Fruit fly (Drosophila melanogaster) S2 (cell line): ENCODE data around the gene CG2147.
A peak's percentile ranks its signal among the peaks of the same experiment; 100 is the strongest.

Experiments
- CG8478 ChIP-seq: fragments of >200 bp; optimal IDR thresholded peaks from 2 replicates; lab custom pipeline; 2018
- CTCF ChIP-seq, 2 experiments: fragments of >200 bp; optimal IDR thresholded peaks; 2 replicates each; lab custom pipeline; 2018

DNA sequence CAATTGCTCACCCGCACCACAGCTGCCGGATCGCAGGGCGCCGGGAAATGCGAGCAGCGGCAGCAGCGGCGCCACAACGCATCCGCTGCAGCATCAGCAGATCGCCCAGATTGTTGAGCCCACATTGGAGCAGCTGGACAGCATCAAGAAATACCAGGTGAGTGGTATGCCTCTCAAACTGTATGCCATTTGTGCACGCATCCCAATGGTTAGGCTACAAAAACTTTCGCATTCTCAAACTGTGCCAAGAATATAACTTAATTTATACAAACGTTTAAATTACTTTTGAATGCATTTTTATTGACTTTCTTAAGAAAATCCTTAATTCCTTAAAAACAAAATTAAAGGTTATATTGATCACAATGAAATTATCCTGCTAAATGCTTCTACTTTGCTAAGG is 12.5 kb upstream of the CG2147 start:
- no peak for TF ChIP-seq CG8478 (lab: Kevin White, UChicago)
- TF ChIP-seq CTCF (optimal IDR thresholded peaks at IDR 0.05; lab: Kevin White, UChicago), result peak; percentile 6 to 13
